Fruit fly (Drosophila melanogaster) Kc167 (cell line): ENCODE results near the gene t-Grip84.

Experiments
- Sin3A ChIP-seq: fragments of >200 bp; optimal IDR thresholded peaks from 2 replicates; lab custom pipeline; 2018; ENCODE audit warnings: missing external identifiers
- h ChIP-seq: fragments of >200 bp; optimal IDR thresholded peaks from 3 replicates; lab custom pipeline; 2018; ENCODE audit warnings: missing external identifiers

dm6 chr3L:7590898-7591297, at the start of gene t-Grip84:
- no peak for TF ChIP-seq h (lab: Kevin White, UChicago)
- TF ChIP-seq Sin3A (lab: Kevin White, UChicago): no peak
